Worm (Caenorhabditis elegans) whole organism, L1 larva: ENCODE results near the gene nhr-133.

Experiments used
- lin-13 ChIP-seq: fragments of 150-350 bp; optimal IDR thresholded peaks from 2 replicates; lab custom pipeline; 2014; ENCODE audit warnings: missing biosample characterization, missing genetic modification reagents, missing genetic modification characterization
- lsy-2 ChIP-seq, 2 experiments: fragments of 150-350 bp; optimal IDR thresholded peaks; 2 replicates each; lab custom pipeline; 2014; ENCODE audit warnings: missing biosample characterization in 2 of 2, missing genetic modification characterization in 2 of 2
- nhr-237 ChIP-seq: fragments of 150-350 bp; optimal IDR thresholded peaks from 2 replicates; lab custom pipeline; 2014; ENCODE audit warnings: missing biosample characterization, missing genetic modification characterization

DNA sequence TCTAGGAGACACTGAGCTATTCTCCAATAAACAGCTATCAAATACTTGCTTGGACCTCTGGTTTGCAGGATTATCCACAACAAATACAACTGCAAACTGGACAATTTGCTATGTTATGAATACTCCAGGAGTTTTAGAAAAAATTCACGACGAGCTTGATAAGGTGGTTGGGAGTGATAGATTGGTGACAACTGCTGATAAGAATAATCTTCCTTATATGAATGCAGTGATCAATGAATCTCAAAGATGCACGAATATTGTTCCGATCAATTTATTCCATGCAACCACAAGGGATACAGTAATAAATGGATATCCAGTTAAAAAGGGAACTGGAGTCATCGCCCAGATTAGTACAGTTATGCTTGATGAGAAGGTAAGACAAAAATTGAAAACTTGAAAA lies 39.9 kb upstream of the nhr-133 start:
- no peak for TF ChIP-seq lsy-2 (tag; optimal IDR thresholded peaks at IDR 0.05; lab: Kevin White, UChicago)
- TF ChIP-seq lin-13 (GFP tag; lab: Kevin White, UChicago), result no peak
- TF ChIP-seq nhr-237, result no peak
